Worm (Caenorhabditis elegans): Measurements from ENCODE around the gene pdl-1.

The pdl-1 gene

ce11 chrII:7233274-7233673 lies 49.7 kb downstream of the pdl-1 start:
- TF ChIP-seq egrh-3 (GFP tag; IDR thresholded peaks at IDR 0.05) (no peak), nhr-80 (tag; optimal IDR thresholded peaks at IDR 0.05) (peak; percentile 28)

Data from whole organism, young adult.